Fruit fly (Drosophila melanogaster) whole organism, embryonic: ENCODE data around the gene CG6153.

Experiments
- Aef1 ChIP-seq: fragments of 200-800 bp; sonication (Bioruptor generic); IDR thresholded peaks from 3 replicates; pipeline ENCODE4 v1.3.6; 2022; ENCODE audit warnings: missing biosample characterization, missing genetic modification characterization
- B-H2 ChIP-seq: fragments of 200-800 bp; sonication (Bioruptor generic); optimal IDR thresholded peaks from 2 replicates; lab custom pipeline; 2018; ENCODE audit warnings: missing biosample characterization, mild to moderate bottlenecking, missing genetic modification characterization
- CG10267 ChIP-seq: fragments of 200-800 bp; sonication (Bioruptor generic); optimal IDR thresholded peaks from 2 replicates; lab custom pipeline; 2018; ENCODE audit warnings: missing biosample characterization, mild to moderate bottlenecking, missing genetic modification characterization, moderate library complexity
- CG11085 ChIP-seq: fragments of 200-800 bp; sonication (Bioruptor generic); IDR thresholded peaks from 2 replicates; pipeline ENCODE4 v1.3.6; 2022; ENCODE audit warnings: missing biosample characterization, missing genetic modification characterization
- CG12155 ChIP-seq: fragments of 200-800 bp; sonication (Bioruptor generic); optimal IDR thresholded peaks from 3 replicates; lab custom pipeline; 2016; ENCODE audit warnings: missing biosample characterization, missing genetic modification characterization
- CG13287 ChIP-seq: fragments of 200-800 bp; sonication (Bioruptor generic); IDR thresholded peaks from 2 replicates; pipeline ENCODE4 v1.3.6; 2022; ENCODE audit warnings: missing biosample characterization, missing genetic modification characterization; ENCODE audit not compliant: partially characterized antibody
- CG1603 ChIP-seq: fragments of 200-800 bp; sonication (Bioruptor generic); optimal IDR thresholded peaks from 2 replicates; lab custom pipeline; 2019; ENCODE audit warnings: missing biosample characterization, mild to moderate bottlenecking, missing genetic modification characterization, moderate library complexity
- CG16813 ChIP-seq: fragments of 200-800 bp; sonication (Bioruptor generic); IDR thresholded peaks from 3 replicates; pipeline ENCODE4 v1.3.6; 2022; ENCODE audit warnings: missing biosample characterization, missing genetic modification characterization; ENCODE audit not compliant: partially characterized antibody
- CG17328 ChIP-seq: fragments of 200-800 bp; sonication (Bioruptor generic); IDR thresholded peaks from 2 replicates; pipeline ENCODE4 v1.3.6; 2022; ENCODE audit warnings: missing biosample characterization, missing genetic modification characterization
- CG17359 ChIP-seq: fragments of 200-800 bp; sonication (Bioruptor generic); optimal IDR thresholded peaks from 3 replicates; lab custom pipeline; 2018; ENCODE audit warnings: missing biosample characterization, mild to moderate bottlenecking, missing genetic modification characterization, moderate library complexity
- CG17385 ChIP-seq: fragments of 200-800 bp; sonication (Bioruptor generic); optimal IDR thresholded peaks from 3 replicates; lab custom pipeline; 2018; ENCODE audit warnings: missing biosample characterization, mild to moderate bottlenecking, missing genetic modification characterization
- CG2199 ChIP-seq: fragments of 200-800 bp; sonication (Bioruptor generic); IDR thresholded peaks from 3 replicates; pipeline ENCODE4 v1.3.6; 2022; ENCODE audit warnings: missing biosample characterization, missing genetic modification characterization
- CG32772 ChIP-seq: fragments of 200-800 bp; sonication (Bioruptor generic); IDR thresholded peaks from 2 replicates; pipeline ENCODE4 v1.3.6; 2022; ENCODE audit warnings: missing biosample characterization, missing genetic modification characterization
- CG4404 ChIP-seq: fragments of 200-800 bp; sonication (Bioruptor generic); IDR thresholded peaks from 2 replicates; pipeline ENCODE4 v1.3.6; 2022; ENCODE audit warnings: missing biosample characterization, missing genetic modification characterization
- CG8359 ChIP-seq: fragments of 200-800 bp; sonication (Bioruptor generic); optimal IDR thresholded peaks from 2 replicates; lab custom pipeline; 2017; ENCODE audit warnings: missing biosample characterization, mild to moderate bottlenecking, missing genetic modification characterization, borderline replicate concordance
- CG8388 ChIP-seq: fragments of 200-800 bp; sonication (Bioruptor generic); optimal IDR thresholded peaks from 2 replicates; lab custom pipeline; 2019; ENCODE audit warnings: missing biosample characterization, mild to moderate bottlenecking, missing genetic modification characterization, moderate library complexity
- CG9609 ChIP-seq: fragments of 200-800 bp; sonication (Bioruptor generic); optimal IDR thresholded peaks from 3 replicates; lab custom pipeline; 2016; ENCODE audit warnings: missing biosample characterization, missing genetic modification characterization
- Chrac-16 ChIP-seq: fragments of 200-800 bp; sonication (Bioruptor generic); optimal IDR thresholded peaks from 3 replicates; lab custom pipeline; 2016; ENCODE audit warnings: missing biosample characterization, missing genetic modification characterization
- Dp ChIP-seq: fragments of 200-800 bp; sonication (Bioruptor generic); optimal IDR thresholded peaks from 2 replicates; lab custom pipeline; 2018; ENCODE audit warnings: missing biosample characterization, mild to moderate bottlenecking, missing genetic modification characterization, moderate library complexity
- Dref ChIP-seq: fragments of 200-800 bp; sonication (Bioruptor generic); IDR thresholded peaks from 2 replicates; pipeline ENCODE4 v1.3.6; 2022; ENCODE audit warnings: missing biosample characterization, missing genetic modification characterization
- Fer3 ChIP-seq: fragments of 200-800 bp; sonication (Bioruptor generic); optimal IDR thresholded peaks from 2 replicates; lab custom pipeline; 2018; ENCODE audit warnings: missing biosample characterization, mild to moderate bottlenecking, missing genetic modification characterization, moderate library complexity
- HLH3B ChIP-seq: fragments of 200-800 bp; sonication (Bioruptor generic); IDR thresholded peaks from 2 replicates; pipeline ENCODE4 v1.3.6; 2022; ENCODE audit warnings: missing biosample characterization, missing genetic modification characterization
- HLH4C ChIP-seq: fragments of 200-800 bp; sonication (Bioruptor generic); IDR thresholded peaks from 3 replicates; pipeline ENCODE4 v1.3.6; 2022; ENCODE audit warnings: missing biosample characterization, missing genetic modification characterization; ENCODE audit not compliant: partially characterized antibody
- HLHmδ ChIP-seq: fragments of 200-800 bp; sonication (Bioruptor generic); optimal IDR thresholded peaks from 2 replicates; lab custom pipeline; 2018; ENCODE audit warnings: missing biosample characterization, mild to moderate bottlenecking, missing genetic modification characterization, moderate library complexity
- HmgZ ChIP-seq: fragments of 200-800 bp; sonication (Bioruptor generic); optimal IDR thresholded peaks from 2 replicates; lab custom pipeline; 2018; ENCODE audit warnings: missing biosample characterization, mild to moderate bottlenecking, missing genetic modification characterization
- Hr3 ChIP-seq: fragments of 200-800 bp; sonication (Bioruptor generic); optimal IDR thresholded peaks from 3 replicates; lab custom pipeline; 2016; ENCODE audit warnings: missing biosample characterization, missing genetic modification characterization
- Kr ChIP-seq: fragments of 200-800 bp; sonication (Bioruptor generic); optimal IDR thresholded peaks from 2 replicates; lab custom pipeline; 2017; ENCODE audit warnings: missing biosample characterization, mild to moderate bottlenecking, missing genetic modification characterization
- Lim3 ChIP-seq: fragments of 200-800 bp; sonication (Bioruptor generic); IDR thresholded peaks from 2 replicates; pipeline ENCODE4 v1.3.6; 2022; ENCODE audit warnings: missing biosample characterization, missing genetic modification characterization
- MESR4 ChIP-seq: fragments of 200-800 bp; sonication (Bioruptor generic); optimal IDR thresholded peaks from 2 replicates; lab custom pipeline; 2018; ENCODE audit warnings: missing biosample characterization, mild to moderate bottlenecking, missing genetic modification characterization, moderate library complexity
- Optix ChIP-seq: fragments of 200-800 bp; sonication (Bioruptor generic); IDR thresholded peaks from 3 replicates; pipeline ENCODE4 v1.3.6; 2022; ENCODE audit warnings: missing biosample characterization, missing genetic modification characterization
- Poxn ChIP-seq: fragments of 200-800 bp; sonication (Bioruptor generic); IDR thresholded peaks from 2 replicates; pipeline ENCODE4 v1.3.6; 2022; ENCODE audit warnings: missing biosample characterization, missing genetic modification characterization
- al ChIP-seq: fragments of 200-800 bp; sonication (Bioruptor generic); IDR thresholded peaks from 2 replicates; pipeline ENCODE4 v1.3.6; 2022; ENCODE audit warnings: missing biosample characterization, missing genetic modification characterization
- ara ChIP-seq: fragments of 200-800 bp; sonication (Bioruptor generic); IDR thresholded peaks from 2 replicates; pipeline ENCODE4 v1.3.6; 2022; ENCODE audit warnings: missing biosample characterization, missing genetic modification characterization
- bbx ChIP-seq: fragments of 200-800 bp; sonication (Bioruptor generic); IDR thresholded peaks from 2 replicates; pipeline ENCODE4 v1.3.6; 2022; ENCODE audit warnings: missing biosample characterization, missing genetic modification characterization; ENCODE audit not compliant: partially characterized antibody
- dati ChIP-seq: fragments of 200-800 bp; sonication (Bioruptor generic); IDR thresholded peaks from 2 replicates; pipeline ENCODE4 v1.3.6; 2022; ENCODE audit warnings: missing biosample characterization, missing genetic modification characterization
- eyg ChIP-seq: fragments of 200-800 bp; sonication (Bioruptor generic); optimal IDR thresholded peaks from 3 replicates; lab custom pipeline; 2016; ENCODE audit warnings: missing biosample characterization, missing genetic modification characterization
- grn ChIP-seq: fragments of 200-800 bp; sonication (Bioruptor generic); optimal IDR thresholded peaks from 3 replicates; lab custom pipeline; 2017; ENCODE audit warnings: missing biosample characterization, missing genetic modification characterization
- ind ChIP-seq: fragments of 200-800 bp; sonication (Bioruptor generic); optimal IDR thresholded peaks from 3 replicates; lab custom pipeline; 2016; ENCODE audit warnings: missing biosample characterization, missing genetic modification characterization
- insv ChIP-seq, 2 experiments: fragments of 200-800 bp; sonication (Bioruptor generic); optimal IDR thresholded peaks; 3 replicates each; lab custom pipeline; 2016 to 2018; ENCODE audit warnings: missing biosample characterization in 2 of 2, missing genetic modification characterization in 2 of 2
- oc ChIP-seq: fragments of 200-800 bp; sonication (Bioruptor generic); optimal IDR thresholded peaks from 2 replicates; lab custom pipeline; 2018; ENCODE audit warnings: missing biosample characterization, mild to moderate bottlenecking, missing genetic modification characterization, moderate library complexity
- odd ChIP-seq: fragments of 200-800 bp; sonication (Bioruptor generic); optimal IDR thresholded peaks from 2 replicates; lab custom pipeline; 2017; ENCODE audit warnings: missing biosample characterization, mild to moderate bottlenecking, missing genetic modification characterization
- org-1 ChIP-seq: fragments of 200-800 bp; sonication (Bioruptor generic); optimal IDR thresholded peaks from 2 replicates; lab custom pipeline; 2017; ENCODE audit warnings: missing biosample characterization, missing genetic modification characterization
- otp ChIP-seq: fragments of 200-800 bp; sonication (Bioruptor generic); IDR thresholded peaks from 3 replicates; pipeline ENCODE4, ENCODE4 v1.3.6; 2022; ENCODE audit warnings: missing biosample characterization, missing genetic modification characterization
- pan ChIP-seq, 4 experiments: fragments of >200 bp in 3 of 4; fragments of 200-800 bp in 1 of 4; sonication (Bioruptor generic) in 1 of 4; optimal IDR thresholded peaks in 3 of 4; IDR thresholded peaks in 1 of 4; 2 replicates each; pipeline versions ENCODE4 v1.3.6 to Lab custom; 2017 to 2022; ENCODE audit warnings: missing biosample characterization in 2 of 4, missing genetic modification characterization in 2 of 4, mixed read lengths in 1 of 4
- psq ChIP-seq: fragments of 200-800 bp; sonication (Bioruptor generic); optimal IDR thresholded peaks from 2 replicates; lab custom pipeline; 2017; ENCODE audit warnings: missing biosample characterization, missing genetic modification characterization
- rib ChIP-seq: fragments of 200-800 bp; sonication (Bioruptor generic); IDR thresholded peaks from 2 replicates; pipeline ENCODE4 v1.3.6; 2022; ENCODE audit warnings: missing biosample characterization, missing genetic modification characterization
- row ChIP-seq: fragments of 200-800 bp; sonication (Bioruptor generic); IDR thresholded peaks from 3 replicates; pipeline ENCODE4 v1.3.6; 2022; ENCODE audit warnings: missing biosample characterization, missing genetic modification characterization
- tgo ChIP-seq: fragments of 200-800 bp; sonication (Bioruptor generic); IDR thresholded peaks from 3 replicates; pipeline ENCODE4 v1.3.6; 2022; ENCODE audit warnings: missing biosample characterization, missing genetic modification characterization
- tio ChIP-seq: fragments of 200-800 bp; sonication (Bioruptor generic); optimal IDR thresholded peaks from 2 replicates; lab custom pipeline; 2017; ENCODE audit warnings: missing biosample characterization, missing genetic modification characterization, inconsistent platforms
- zfh2 ChIP-seq: fragments of 200-800 bp; sonication (Bioruptor generic); optimal IDR thresholded peaks from 2 replicates; lab custom pipeline; 2016; ENCODE audit warnings: missing biosample characterization, missing genetic modification characterization

The CG6153 gene

DNA sequence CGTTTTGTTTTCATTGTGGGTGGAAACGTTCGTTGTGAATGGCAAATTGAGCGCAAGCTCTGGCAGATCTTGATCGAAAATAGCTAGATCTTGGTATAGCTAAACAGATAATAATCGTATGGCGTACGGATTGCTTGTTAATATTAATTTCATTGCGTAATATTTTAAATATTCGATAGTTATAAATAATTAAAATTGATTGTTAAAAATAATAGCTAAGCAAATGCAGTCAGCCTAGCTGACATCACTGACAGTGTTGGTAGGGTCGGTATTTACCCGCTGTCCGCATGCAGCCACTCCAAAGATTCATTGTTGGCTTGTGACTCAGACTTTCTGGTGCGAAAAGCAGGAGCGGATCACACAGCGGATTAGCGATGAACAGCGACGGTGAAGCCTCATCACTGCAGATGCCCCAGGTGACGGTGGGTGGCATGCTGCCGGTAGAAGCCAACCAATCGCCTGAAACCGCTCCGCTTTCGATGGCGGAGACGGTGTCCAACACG is 11.7 kb downstream of the CG6153 start, which contains the start of the genes CG5776 and spict (continued):
- TF ChIP-seq CG8359 (GFP tag; lab: Kevin White, UChicago) (no peak), CG9609 (GFP tag; lab: Kevin White, UChicago) (peak; percentile 27), CG16813 (GFP tag; lab: Robert Waterston, UW) (no peak), otp (GFP tag; lab: Robert Waterston, UW) (0 out of 3 replicates have a peak, but pooled peaks have one; percentile 40), grn (GFP tag; lab: Kevin White, UChicago) (peak; percentile 26), tgo (GFP tag; lab: Robert Waterston, UW) (peak; percentile 84), Dref (GFP tag; lab: Robert Waterston, UW) (peak; percentile 36; the same call in 1 of the 2 replicates), rib (GFP tag; lab: Robert Waterston, UW) (peak; percentile 75), CG11085 (GFP tag; lab: Robert Waterston, UW) (peak; percentile 51), HLH3B (GFP tag; lab: Robert Waterston, UW) (peak; percentile 36; the same call in 1 of the 2 replicates), tio (no peak), oc (tag; lab: Kevin White, UChicago) (peak; percentile 53), pan (optimal IDR thresholded peaks at IDR 0.05; lab: Kevin White, UChicago) (no peak), pan (GFP tag; optimal IDR thresholded peaks at IDR 0.05 in 1 of 2, IDR thresholded peaks at IDR 0.05 in 1 of 2) (peak in 1 of 2 experiments; percentile 81), insv (GFP tag; optimal IDR thresholded peaks at IDR 0.05; lab: Kevin White, UChicago) (no peak), Chrac-16 (peak; percentile 58), bbx (GFP tag; lab: Robert Waterston, UW) (peak; percentile 35; the same call in 1 of the 2 replicates), zfh2 (peak; percentile 70), CG1603 (tag; lab: Kevin White, UChicago) (peak; percentile 87), HmgZ (tag; lab: Kevin White, UChicago) (peak; percentile 93), Optix (GFP tag; lab: Robert Waterston, UW) (peak; percentile 64; the same call in 1 of the 3 replicates), CG4404 (GFP tag; lab: Robert Waterston, UW) (peak; percentile 77), Kr (GFP tag; lab: Kevin White, UChicago) (no peak), Dp (peak; percentile 56), eyg (GFP tag; lab: Kevin White, UChicago) (no peak), row (peak; percentile 97), psq (GFP tag; lab: Kevin White, UChicago) (peak; percentile 52), CG17359 (tag; lab: Kevin White, UChicago) (peak; percentile 42), Aef1 (GFP tag; lab: Robert Waterston, UW) (peak; percentile 83), HLHmδ (GFP tag; lab: Kevin White, UChicago) (peak; percentile 3), MESR4 (GFP tag; lab: Kevin White, UChicago) (peak; percentile 91), CG12155 (GFP tag; lab: Kevin White, UChicago) (peak; percentile 22), CG32772 (GFP tag; lab: Robert Waterston, UW) (peak; percentile 84), CG17328 (GFP tag; lab: Robert Waterston, UW) (peak; percentile 79), ara (GFP tag; lab: Robert Waterston, UW) (peak; percentile 63; the same call in 1 of the 2 replicates), org-1 (peak; percentile 47), CG2199 (GFP tag; lab: Robert Waterston, UW) (no peak), B-H2 (GFP tag; lab: Kevin White, UChicago) (peak; percentile 82), odd (peak; percentile 33), CG10267 (tag; lab: Kevin White, UChicago) (peak; percentile 87), CG13287 (GFP tag; lab: Robert Waterston, UW) (peak; percentile 62; the same call in 1 of the 2 replicates), CG17385 (GFP tag; lab: Kevin White, UChicago) (peak; percentile 68), dati (no peak), Poxn (peak; percentile 25; the same call in 1 of the 2 replicates), Lim3 (no peak), Fer3 (peak; percentile 65), Hr3 (GFP tag; lab: Kevin White, UChicago) (peak; percentile 75), CG8388 (GFP tag; lab: Kevin White, UChicago) (peak; percentile 69), HLH4C (GFP tag; lab: Robert Waterston, UW) (no peak), ind (GFP tag; lab: Kevin White, UChicago) (peak; percentile 51), al (GFP tag; lab: Robert Waterston, UW) (peak; percentile 78)
